Worm (Caenorhabditis elegans) whole organism, late embryonic: ENCODE measurements around the gene fbxa-36.

Experiments
- ceh-48 ChIP-seq: sonication (generic microtip); optimal IDR thresholded peaks from 2 replicates; lab custom pipeline; 2016; ENCODE audit warnings: missing genetic modification characterization, inconsistent platforms, missing compliant biosample characterization
- dmd-4 ChIP-seq: sonication (generic microtip); optimal IDR thresholded peaks from 2 replicates; lab custom pipeline; 2016; ENCODE audit warnings: borderline replicate concordance, missing genetic modification characterization, missing compliant biosample characterization
- elt-2 ChIP-seq: sonication (generic microtip); optimal IDR thresholded peaks from 2 replicates; lab custom pipeline; 2016; ENCODE audit warnings: missing genetic modification reagents, missing genetic modification characterization, missing compliant biosample characterization
- hlh-15 ChIP-seq: sonication (generic microtip); optimal IDR thresholded peaks from 2 replicates; lab custom pipeline; 2016; ENCODE audit warnings: missing genetic modification characterization, missing compliant biosample characterization
- nhr-11 ChIP-seq: fragments of 150-350 bp; optimal IDR thresholded peaks from 2 replicates; lab custom pipeline; 2014; ENCODE audit warnings: missing biosample characterization, missing genetic modification characterization
- pha-4 ChIP-seq: fragments of 150-350 bp; optimal IDR thresholded peaks from 2 replicates; lab custom pipeline; 2018; ENCODE audit warnings: missing biosample characterization, missing genetic modification reagents, missing genetic modification characterization
- pqm-1 ChIP-seq: sonication (generic microtip); optimal IDR thresholded peaks from 2 replicates; lab custom pipeline; 2016; ENCODE audit warnings: missing genetic modification characterization, missing compliant biosample characterization
- ref-2 ChIP-seq: sonication (generic microtip); optimal IDR thresholded peaks from 2 replicates; lab custom pipeline; 2016; ENCODE audit warnings: missing genetic modification characterization, missing compliant biosample characterization
- rnt-1 ChIP-seq: sonication (generic microtip); optimal IDR thresholded peaks from 2 replicates; lab custom pipeline; 2016; ENCODE audit warnings: missing genetic modification characterization, missing compliant biosample characterization
- unc-55 ChIP-seq: sonication (generic microtip); optimal IDR thresholded peaks from 2 replicates; lab custom pipeline; 2017; ENCODE audit warnings: missing biosample characterization, missing genetic modification reagents, missing genetic modification characterization

ce11 chrIII:1295149-1295716 lies 2.2 kb upstream of the fbxa-36 start, which contains the start of gene fbxa-35:
- no peak for TF ChIP-seq dmd-4
- TF ChIP-seq pha-4 (tag; lab: Kevin White, UChicago): no peak
- TF ChIP-seq ref-2: no peak
- TF ChIP-seq elt-2: peak; percentile 65
- no peak for TF ChIP-seq rnt-1 (tag; lab: Kevin White, UChicago)
- TF ChIP-seq nhr-11 (tag; lab: Kevin White, UChicago): no peak
- no peak for TF ChIP-seq ceh-48 (tag; lab: Kevin White, UChicago)
- TF ChIP-seq unc-55 (GFP tag; lab: Kevin White, UChicago): no peak
- TF ChIP-seq pqm-1 (tag; lab: Kevin White, UChicago): no peak
- TF ChIP-seq hlh-15: no peak
